Worm (Caenorhabditis elegans) whole organism, L1 larva: ENCODE data around the gene nlp-3.

ENCODE experiments used
- C16A3.4 ChIP-seq: fragments of 150-350 bp; optimal IDR thresholded peaks from 2 replicates; lab custom pipeline; 2014; ENCODE audit warnings: missing biosample characterization, missing genetic modification characterization
- F16B12.6 ChIP-seq: fragments of 150-350 bp; optimal IDR thresholded peaks from 2 replicates; lab custom pipeline; 2014; ENCODE audit warnings: missing biosample characterization, missing genetic modification characterization
- ama-1 ChIP-seq: fragments of 150-350 bp; optimal IDR thresholded peaks from 2 replicates; lab custom pipeline; 2014
- blmp-1 ChIP-seq: fragments of 150-350 bp; optimal IDR thresholded peaks from 2 replicates; lab custom pipeline; 2014; ENCODE audit warnings: missing biosample characterization, missing genetic modification characterization
- ceh-63 ChIP-seq: fragments of 200-800 bp; sonication (Bioruptor generic); optimal IDR thresholded peaks from 2 replicates; lab custom pipeline; 2018; ENCODE audit warnings: mild to moderate bottlenecking, missing genetic modification characterization, missing compliant biosample characterization
- ceh-82 ChIP-seq, 3 experiments: fragments of 150-350 bp in 1 of 3; sonication (generic microtip) in 2 of 3; optimal IDR thresholded peaks; 2 replicates each; lab custom pipeline; 2014 to 2017; ENCODE audit warnings: missing biosample characterization in 3 of 3, missing genetic modification characterization in 3 of 3
- ceh-88 ChIP-seq: fragments of 200-800 bp; sonication (Bioruptor generic); IDR thresholded peaks from 2 replicates; pipeline ENCODE4 v1.3.6; 2022; ENCODE audit warnings: missing genetic modification characterization, missing compliant biosample characterization
- dpl-1 ChIP-seq, 3 experiments: fragments of 150-350 bp in 2 of 3; sonication (generic microtip) in 1 of 3; optimal IDR thresholded peaks; 2 replicates each; lab custom pipeline; 2014 to 2017; ENCODE audit warnings: missing biosample characterization in 3 of 3, missing genetic modification characterization in 3 of 3, missing genetic modification reagents in 3 of 3
- dsc-1 ChIP-seq: sonication (generic microtip); optimal IDR thresholded peaks from 2 replicates; lab custom pipeline; 2016; ENCODE audit warnings: mild to moderate bottlenecking, missing genetic modification characterization, missing compliant biosample characterization
- efl-1 ChIP-seq, 4 experiments: fragments of 150-350 bp; optimal IDR thresholded peaks in 3 of 4; peaks in 1 of 4; 1 replicate in 1 of 4; 2 replicates in 3 of 4; lab custom pipeline; 2014; ENCODE audit warnings: missing biosample characterization in 2 of 4, missing genetic modification characterization in 2 of 4, missing genetic modification reagents in 2 of 4
- egl-13 ChIP-seq: sonication (generic microtip); optimal IDR thresholded peaks from 2 replicates; lab custom pipeline; 2016; ENCODE audit warnings: missing genotype, missing genetic modification reagents, missing genetic modification characterization, missing compliant biosample characterization
- egl-27 ChIP-seq, 2 experiments: fragments of 150-350 bp in 1 of 2; sonication (generic microtip); optimal IDR thresholded peaks; 3 replicates each; lab custom pipeline; 2017 to 2018; ENCODE audit warnings: missing biosample characterization in 2 of 2, missing genetic modification characterization in 2 of 2, missing genetic modification reagents in 2 of 2
- elt-2 ChIP-seq: sonication (generic microtip); optimal IDR thresholded peaks from 2 replicates; lab custom pipeline; 2016; ENCODE audit warnings: missing genetic modification characterization, mild to moderate bottlenecking, inconsistent platforms, missing compliant biosample characterization, missing genetic modification reagents
- elt-3 ChIP-seq, 6 experiments: fragments of 150-350 bp in 1 of 6; sonication (generic microtip); optimal IDR thresholded peaks; 2 replicates each; lab custom pipeline; 2017 to 2018; ENCODE audit warnings: missing biosample characterization in 6 of 6, missing genetic modification characterization in 6 of 6, inconsistent platforms in 1 of 6
- ets-5 ChIP-seq: fragments of 200-800 bp; sonication (Bioruptor generic); IDR thresholded peaks from 2 replicates; pipeline ENCODE4 v1.3.6; 2022; ENCODE audit warnings: missing genetic modification characterization, missing compliant biosample characterization
- hlh-17 ChIP-seq: fragments of 200-800 bp; sonication (Bioruptor generic); optimal IDR thresholded peaks from 2 replicates; lab custom pipeline; 2018; ENCODE audit warnings: missing genetic modification characterization, mild to moderate bottlenecking, missing compliant biosample characterization, moderate library complexity, borderline replicate concordance
- hpl-2 ChIP-seq: fragments of 150-350 bp; optimal IDR thresholded peaks from 2 replicates; lab custom pipeline; 2014; ENCODE audit warnings: missing biosample characterization, missing genetic modification reagents, missing genetic modification characterization
- irx-1 ChIP-seq: sonication (generic microtip); optimal IDR thresholded peaks from 2 replicates; lab custom pipeline; 2016; ENCODE audit warnings: missing genetic modification characterization, missing compliant biosample characterization
- lin-13 ChIP-seq: fragments of 150-350 bp; optimal IDR thresholded peaks from 2 replicates; lab custom pipeline; 2014; ENCODE audit warnings: missing biosample characterization, missing genetic modification reagents, missing genetic modification characterization
- lin-14 ChIP-seq: fragments of 200-800 bp; sonication (Bioruptor generic); optimal IDR thresholded peaks from 2 replicates; lab custom pipeline; 2018; ENCODE audit warnings: mild to moderate bottlenecking, missing genetic modification characterization, moderate library complexity, missing compliant biosample characterization
- lin-15B ChIP-seq: fragments of 150-350 bp; sonication (generic microtip); optimal IDR thresholded peaks from 3 replicates; lab custom pipeline; 2014; ENCODE audit warnings: missing biosample characterization, missing genetic modification characterization
- lin-35 ChIP-seq, 2 experiments: fragments of 150-350 bp; optimal IDR thresholded peaks; 2 replicates each; lab custom pipeline; 2014; ENCODE audit warnings: missing biosample characterization in 2 of 2, missing genetic modification characterization in 2 of 2, missing genetic modification reagents in 2 of 2
- lin-39 ChIP-seq: fragments of 150-350 bp; optimal IDR thresholded peaks from 2 replicates; lab custom pipeline; 2014; ENCODE audit warnings: missing biosample characterization, missing genetic modification reagents, missing genetic modification characterization
- lir-3 ChIP-seq: sonication (generic microtip); optimal IDR thresholded peaks from 2 replicates; lab custom pipeline; 2016; ENCODE audit warnings: mild to moderate bottlenecking, missing genetic modification characterization, moderate library complexity, missing compliant biosample characterization; ENCODE audit not compliant: poor library complexity
- lsy-2 ChIP-seq, 2 experiments: fragments of 150-350 bp; optimal IDR thresholded peaks; 2 replicates each; lab custom pipeline; 2014; ENCODE audit warnings: missing biosample characterization in 2 of 2, missing genetic modification characterization in 2 of 2
- mdl-1 ChIP-seq, 2 experiments: fragments of 150-350 bp; optimal IDR thresholded peaks; 2 replicates each; lab custom pipeline; 2014 to 2017; ENCODE audit warnings: missing biosample characterization in 2 of 2, missing genetic modification characterization in 2 of 2, inconsistent platforms in 1 of 2
- mep-1 ChIP-seq: fragments of 150-350 bp; optimal IDR thresholded peaks from 2 replicates; lab custom pipeline; 2014; ENCODE audit warnings: missing biosample characterization, missing genetic modification characterization
- nhr-19 ChIP-seq: fragments of 200-800 bp; sonication (Bioruptor generic); conservative IDR thresholded peaks from 2 replicates; pipeline ENCODE4 v1.3.6; 2022; ENCODE audit warnings: missing genetic modification characterization, missing compliant biosample characterization
- nhr-20 ChIP-seq: sonication (generic microtip); optimal IDR thresholded peaks from 2 replicates; lab custom pipeline; 2016; ENCODE audit warnings: mild to moderate bottlenecking, missing genetic modification characterization, missing compliant biosample characterization
- nhr-47 ChIP-seq: sonication (generic microtip); optimal IDR thresholded peaks from 2 replicates; lab custom pipeline; 2016; ENCODE audit warnings: mild to moderate bottlenecking, missing genetic modification characterization, moderate library complexity, missing compliant biosample characterization
- nhr-71 ChIP-seq: sonication (generic microtip); optimal IDR thresholded peaks from 2 replicates; lab custom pipeline; 2016; ENCODE audit warnings: mild to moderate bottlenecking, missing genetic modification characterization, moderate library complexity, missing compliant biosample characterization
- nhr-77 ChIP-seq: fragments of 150-350 bp; optimal IDR thresholded peaks from 2 replicates; lab custom pipeline; 2014; ENCODE audit warnings: missing biosample characterization, missing genetic modification characterization
- nhr-85 ChIP-seq: sonication (generic microtip); peaks from one replicate; lab custom pipeline; 2016; ENCODE audit warnings: missing genetic modification characterization, inconsistent platforms, missing compliant biosample characterization
- nhr-90 ChIP-seq: sonication (generic microtip); optimal IDR thresholded peaks from 2 replicates; lab custom pipeline; 2016; ENCODE audit warnings: mild to moderate bottlenecking, missing genetic modification characterization, missing compliant biosample characterization; ENCODE audit not compliant: poor library complexity
- pax-3 ChIP-seq: fragments of 200-800 bp; sonication (Bioruptor generic); optimal IDR thresholded peaks from 2 replicates; lab custom pipeline; 2018; ENCODE audit warnings: mild to moderate bottlenecking, missing genetic modification characterization, moderate library complexity, missing compliant biosample characterization
- pqm-1 ChIP-seq: sonication (generic microtip); optimal IDR thresholded peaks from 3 replicates; lab custom pipeline; 2017; ENCODE audit warnings: missing biosample characterization, missing genetic modification characterization
- rnt-1 ChIP-seq: sonication (generic microtip); optimal IDR thresholded peaks from 2 replicates; lab custom pipeline; 2016; ENCODE audit warnings: mild to moderate bottlenecking, missing genetic modification characterization, moderate library complexity, missing compliant biosample characterization
- skn-1 ChIP-seq: fragments of 150-350 bp; optimal IDR thresholded peaks from 2 replicates; lab custom pipeline; 2014; ENCODE audit warnings: missing biosample characterization, missing genetic modification characterization
- snu-23 ChIP-seq: sonication (generic microtip); optimal IDR thresholded peaks from 2 replicates; lab custom pipeline; 2016; ENCODE audit warnings: missing genetic modification characterization, missing compliant biosample characterization
- sox-4 ChIP-seq: sonication (generic microtip); optimal IDR thresholded peaks from 2 replicates; lab custom pipeline; 2016; ENCODE audit warnings: missing genetic modification characterization, missing compliant biosample characterization
- sup-37 ChIP-seq: fragments of 200-800 bp; sonication (Bioruptor generic); optimal IDR thresholded peaks from 2 replicates; lab custom pipeline; 2018; ENCODE audit warnings: mild to moderate bottlenecking, missing genetic modification characterization, missing compliant biosample characterization
- swsn-7 ChIP-seq: sonication (generic microtip); optimal IDR thresholded peaks from 2 replicates; lab custom pipeline; 2016; ENCODE audit warnings: missing genetic modification characterization, missing compliant biosample characterization
- unc-130 ChIP-seq: fragments of 150-350 bp; optimal IDR thresholded peaks from 2 replicates; lab custom pipeline; 2017; ENCODE audit warnings: missing biosample characterization, missing genetic modification characterization, inconsistent platforms
- unc-30 ChIP-seq: sonication (generic microtip); optimal IDR thresholded peaks from 2 replicates; lab custom pipeline; 2017; ENCODE audit warnings: missing biosample characterization, missing genetic modification characterization
- unc-86 ChIP-seq: sonication (generic microtip); optimal IDR thresholded peaks from 2 replicates; lab custom pipeline; 2016; ENCODE audit warnings: missing genetic modification characterization, missing compliant biosample characterization
- vab-15 ChIP-seq: sonication (generic microtip); optimal IDR thresholded peaks from 2 replicates; lab custom pipeline; 2017; ENCODE audit warnings: missing genotype, mild to moderate bottlenecking, missing genetic modification characterization, missing compliant biosample characterization
- xbp-1 ChIP-seq: sonication (generic microtip); optimal IDR thresholded peaks from 2 replicates; lab custom pipeline; 2016; ENCODE audit warnings: missing genetic modification characterization, missing compliant biosample characterization

Gene nlp-3

DNA sequence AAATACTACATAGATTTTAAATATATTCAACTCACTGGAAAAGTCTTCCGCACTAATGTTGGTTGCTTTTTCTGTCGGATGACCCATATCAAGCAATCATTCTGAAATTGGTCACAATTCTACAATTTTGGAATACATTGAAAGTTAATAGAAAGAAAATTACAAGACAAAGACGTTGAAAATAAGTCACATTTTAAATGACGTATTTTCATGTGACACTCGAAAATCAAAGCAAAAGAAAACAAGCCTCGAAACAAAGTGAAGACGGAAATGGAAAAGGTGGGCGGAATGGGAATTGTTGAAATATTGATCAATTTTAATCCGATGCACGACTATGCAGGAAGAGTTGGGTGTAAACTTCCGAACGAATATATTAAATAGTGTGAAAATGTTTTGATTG lies 8.3 kb downstream of the nlp-3 start, which contains the start of gene mob-2:
Gene mob-2, minus strand, starts transcription at position 101 of the 400 bp plus-strand sequence.
- TF ChIP-seq ceh-88 (GFP tag; lab: Robert Waterston, UW) (no peak), dsc-1 (tag; lab: Kevin White, UChicago) (peak; percentile 27), ceh-82 (tag; optimal IDR thresholded peaks at IDR 0.05; lab: Kevin White, UChicago) (no peak), lin-35 (GFP tag; optimal IDR thresholded peaks at IDR 0.05; lab: Kevin White, UChicago) (peak in 1 of 2 experiments; percentile 19), nhr-71 (peak; percentile 26), snu-23 (GFP tag; lab: Kevin White, UChicago) (peak; percentile 17), hpl-2 (GFP tag; lab: Kevin White, UChicago) (no peak), nhr-85 (tag; lab: Kevin White, UChicago) (peak; percentile 26), lin-14 (peak; percentile 18), blmp-1 (peak; percentile 31)

DNA sequence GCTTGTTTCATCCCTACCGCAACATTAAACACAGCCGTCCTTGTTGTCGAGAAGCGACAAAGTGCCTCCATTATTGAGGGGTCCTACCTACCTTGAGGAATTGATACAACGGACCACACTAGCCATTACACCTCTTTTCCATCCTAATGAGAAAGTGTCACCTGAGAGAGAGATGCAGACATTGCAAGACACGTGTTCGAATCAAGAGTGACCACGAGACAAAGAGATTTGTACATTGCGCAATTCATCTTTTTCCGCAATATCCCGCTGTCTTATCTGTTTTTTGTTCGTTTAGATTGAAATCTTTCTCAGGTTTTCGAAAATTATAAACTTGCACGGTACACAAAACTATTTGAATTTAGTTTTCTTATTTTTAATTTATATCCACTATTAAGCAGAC lies 9.1 kb downstream of the nlp-3 start:
- TF ChIP-seq vab-15 (tag; lab: Kevin White, UChicago) (no peak), nhr-20 (tag; lab: Kevin White, UChicago) (peak; percentile 73), efl-1 (optimal IDR thresholded peaks at IDR 0.05; lab: Kevin White, UChicago) (peak in 1 of 2 experiments; percentile 12), efl-1 (GFP tag; optimal IDR thresholded peaks at IDR 0.05 in 1 of 2; lab: Kevin White, UChicago) (no peak), egl-13 (tag; lab: Kevin White, UChicago) (no peak), nhr-85 (tag; lab: Kevin White, UChicago) (peak; percentile 92), F16B12.6 (no peak), lin-39 (tag; lab: Kevin White, UChicago) (peak; percentile 47), irx-1 (peak; percentile 54), swsn-7 (tag; lab: Kevin White, UChicago) (peak; percentile 19), rnt-1 (tag; lab: Kevin White, UChicago) (peak; percentile 79), unc-130 (peak; percentile 31), mep-1 (tag; lab: Kevin White, UChicago) (peak; percentile 77), blmp-1 (peak; percentile 80), nhr-90 (peak; percentile 45), unc-86 (tag; lab: Kevin White, UChicago) (no peak), egl-27 (tag; optimal IDR thresholded peaks at IDR 0.05; lab: Kevin White, UChicago) (peak in 1 of 2 experiments; percentile 15), sox-4 (tag; lab: Kevin White, UChicago) (no peak), lin-14 (peak; percentile 90), mdl-1 (tag; optimal IDR thresholded peaks at IDR 0.05; lab: Kevin White, UChicago) (peak in 1 of 2 experiments; percentile 92), ceh-63 (no peak), skn-1 (tag; lab: Kevin White, UChicago) (peak; percentile 64), elt-3 (tag; optimal IDR thresholded peaks at IDR 0.05; lab: Kevin White, UChicago) (peak in 1 of 6 experiments; percentile 15), lin-35 (GFP tag; optimal IDR thresholded peaks at IDR 0.05; lab: Kevin White, UChicago) (peak; percentile 17 to 55), lin-13 (no peak), nhr-47 (tag; lab: Kevin White, UChicago) (peak; percentile 36), lsy-2 (tag; optimal IDR thresholded peaks at IDR 0.05; lab: Kevin White, UChicago) (peak; percentile 39 to 41), xbp-1 (peak; percentile 39), snu-23 (GFP tag; lab: Kevin White, UChicago) (peak; percentile 76), C16A3.4 (tag; lab: Kevin White, UChicago) (peak; percentile 49), lir-3 (peak; percentile 45), nhr-19 (peak; percentile 53), nhr-71 (peak; percentile 87)
- TF ChIP-seq, all 84 proteins: peak for 25

DNA sequence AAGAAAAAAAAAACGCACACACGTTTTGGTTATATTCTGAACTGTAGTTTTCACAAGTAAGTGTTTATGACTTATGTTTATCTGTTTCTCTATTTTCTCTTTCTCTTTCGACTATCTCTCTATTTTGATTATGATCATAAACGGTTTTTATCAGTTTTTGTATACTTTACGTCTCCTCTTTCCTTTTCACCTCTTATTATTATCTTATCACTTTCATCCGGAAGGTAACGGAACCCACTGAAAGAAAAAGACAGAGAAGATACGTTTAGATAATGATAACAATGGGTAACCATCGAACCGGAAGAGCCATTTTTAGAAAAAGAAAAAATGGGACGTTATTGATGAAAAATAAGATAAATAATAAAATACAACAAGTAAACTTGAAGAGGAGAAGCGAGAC lies 12.6 kb downstream of the nlp-3 start:
- TF ChIP-seq skn-1 (tag; lab: Kevin White, UChicago) = no peak
- TF ChIP-seq ama-1 (lab: Kevin White, UChicago) = no peak
- TF ChIP-seq efl-1 (optimal IDR thresholded peaks at IDR 0.05; lab: Kevin White, UChicago) = no peak
- no peak for TF ChIP-seq efl-1 (GFP tag; optimal IDR thresholded peaks at IDR 0.05 in 1 of 2; lab: Kevin White, UChicago)
- no peak for TF ChIP-seq sup-37
- no peak for TF ChIP-seq nhr-77 (tag; lab: Kevin White, UChicago)
- TF ChIP-seq unc-30 (tag; lab: Kevin White, UChicago) = no peak
- no peak for TF ChIP-seq egl-13 (tag; lab: Kevin White, UChicago)
- TF ChIP-seq hlh-17 = no peak
- TF ChIP-seq lin-35 (GFP tag; optimal IDR thresholded peaks at IDR 0.05; lab: Kevin White, UChicago) = peak in 1 of 2 experiments; percentile 46
- TF ChIP-seq pqm-1 (tag; lab: Kevin White, UChicago) = peak; percentile 90
- no peak for TF ChIP-seq dpl-1 (GFP tag; optimal IDR thresholded peaks at IDR 0.05; lab: Kevin White, UChicago)
- no peak for TF ChIP-seq lin-13
- TF ChIP-seq snu-23 (GFP tag; lab: Kevin White, UChicago) = peak; percentile 2
- no peak for TF ChIP-seq lin-15B (tag; lab: Kevin White, UChicago)
- no peak for TF ChIP-seq ceh-63
- peak in 5 of 6 experiments; percentile 64 to 93 (median 91) for TF ChIP-seq elt-3 (tag; optimal IDR thresholded peaks at IDR 0.05; lab: Kevin White, UChicago)
- TF ChIP-seq elt-2 (tag; lab: Kevin White, UChicago) = peak; percentile 100
- TF ChIP-seq lsy-2 (tag; optimal IDR thresholded peaks at IDR 0.05; lab: Kevin White, UChicago) = peak in 1 of 2 experiments; percentile 50
- TF ChIP-seq mep-1 (tag; lab: Kevin White, UChicago) = peak; percentile 15
- no peak for TF ChIP-seq ets-5
- TF ChIP-seq pax-3 = no peak
- TF ChIP-seq nhr-85 (tag; lab: Kevin White, UChicago) = no peak
